Fruit fly (Drosophila melanogaster) whole organism, adult: ENCODE measurements around the gene CG31835.
"Not testable (repeated sequence)": the region's sequence is repeated elsewhere in the genome, so short reads cannot be mapped to it uniquely, and the experiment has no call there.

Source experiments
- CG11617 ChIP-seq: fragments of 200-800 bp; sonication (Bioruptor generic); optimal IDR thresholded peaks from 2 replicates; lab custom pipeline; 2017; ENCODE audit warnings: mild to moderate bottlenecking, missing biosample characterization, missing genetic modification reagents, missing genetic modification characterization
- CG12768 ChIP-seq: fragments of 200-800 bp; sonication (Bioruptor generic); optimal IDR thresholded peaks from 2 replicates; lab custom pipeline; 2017; ENCODE audit warnings: missing biosample characterization, missing genetic modification characterization, mild to moderate bottlenecking, moderate library complexity, missing genetic modification reagents
- CG14711 ChIP-seq: fragments of 200-800 bp; sonication (Bioruptor generic); optimal IDR thresholded peaks from 2 replicates; lab custom pipeline; 2018; ENCODE audit warnings: missing biosample characterization, mild to moderate bottlenecking, missing genetic modification characterization, moderate library complexity
- CG1620 ChIP-seq: fragments of 200-800 bp; sonication (Bioruptor generic); optimal IDR thresholded peaks from 2 replicates; lab custom pipeline; 2016; ENCODE audit warnings: missing biosample characterization, missing genetic modification characterization
- CG33017 ChIP-seq: fragments of 200-800 bp; sonication (Bioruptor generic); optimal IDR thresholded peaks from 2 replicates; lab custom pipeline; 2018; ENCODE audit warnings: missing biosample characterization, mild to moderate bottlenecking, missing genetic modification characterization, moderate library complexity
- CG5204 ChIP-seq: fragments of 200-800 bp; sonication (Bioruptor generic); optimal IDR thresholded peaks from 2 replicates; lab custom pipeline; 2016; ENCODE audit warnings: missing biosample characterization, missing genetic modification characterization
- CG7045 ChIP-seq: fragments of 200-800 bp; sonication (Bioruptor generic); optimal IDR thresholded peaks from 2 replicates; lab custom pipeline; 2017; ENCODE audit warnings: missing biosample characterization, mild to moderate bottlenecking, missing genetic modification characterization
- Clk ChIP-seq: fragments of 200-800 bp; sonication (Bioruptor generic); optimal IDR thresholded peaks from 2 replicates; lab custom pipeline; 2017; ENCODE audit warnings: missing biosample characterization, missing genetic modification characterization
- Crg-1 ChIP-seq: fragments of 200-800 bp; sonication (Bioruptor generic); optimal IDR thresholded peaks from 2 replicates; lab custom pipeline; 2016; ENCODE audit warnings: missing biosample characterization, missing genetic modification characterization
- Hr96 ChIP-seq: fragments of 200-800 bp; sonication (Bioruptor generic); optimal IDR thresholded peaks from 2 replicates; lab custom pipeline; 2016; ENCODE audit warnings: missing biosample characterization, missing genetic modification characterization
- bab1 ChIP-seq: fragments of 200-800 bp; sonication (Bioruptor generic); optimal IDR thresholded peaks from 3 replicates; lab custom pipeline; 2019; ENCODE audit warnings: missing biosample characterization, mild to moderate bottlenecking, missing genetic modification characterization, moderate library complexity
- kay ChIP-seq: fragments of 200-800 bp; sonication (Bioruptor generic); peaks from one replicate; lab custom pipeline; 2016; ENCODE audit warnings: missing biosample characterization, missing genetic modification characterization, borderline replicate concordance
- ovo ChIP-seq: fragments of 200-800 bp; sonication (Bioruptor generic); optimal IDR thresholded peaks from 2 replicates; lab custom pipeline; 2016; ENCODE audit warnings: missing biosample characterization, missing genetic modification characterization
- pad ChIP-seq: fragments of 200-800 bp; sonication (Bioruptor generic); optimal IDR thresholded peaks from 3 replicates; lab custom pipeline; 2017; ENCODE audit warnings: missing biosample characterization, missing genetic modification characterization, mild to moderate bottlenecking, moderate library complexity, missing genetic modification reagents

dm6 chr2L:14739614-14740013, 4.0 kb downstream of the CG31835 start, which contains the start of gene CG42585:
- not testable (repeated sequence) for TF ChIP-seq CG11617 (GFP tag; lab: Kevin White, UChicago); kay (GFP tag; lab: Kevin White, UChicago); ovo (GFP tag; lab: Kevin White, UChicago); CG5204; Clk (GFP tag; lab: Kevin White, UChicago); Hr96; Crg-1 (GFP tag; lab: Kevin White, UChicago); CG7045; CG12768 (GFP tag; lab: Kevin White, UChicago); CG14711; bab1; CG33017 (tag; lab: Kevin White, UChicago); CG1620; pad (GFP tag; lab: Kevin White, UChicago)
